Worm (Caenorhabditis elegans) whole organism, late embryonic: Measurements from ENCODE around the gene hlh-4.

Source experiments
- C08G9.2 ChIP-seq: sonication (generic microtip); optimal IDR thresholded peaks from 2 replicates; lab custom pipeline; 2016; ENCODE audit warnings: mild to moderate bottlenecking, missing genetic modification characterization, moderate library complexity, missing compliant biosample characterization
- ahr-1 ChIP-seq: sonication (generic microtip); optimal IDR thresholded peaks from 2 replicates; lab custom pipeline; 2016; ENCODE audit warnings: missing genetic modification characterization, missing compliant biosample characterization
- ama-1 ChIP-seq: fragments of 150-350 bp; optimal IDR thresholded peaks from 2 replicates; lab custom pipeline; 2014
- fax-1 ChIP-seq: sonication (generic microtip); optimal IDR thresholded peaks from 2 replicates; lab custom pipeline; 2016; ENCODE audit warnings: missing genotype, missing genetic modification characterization, missing compliant biosample characterization
- hlh-15 ChIP-seq: sonication (generic microtip); optimal IDR thresholded peaks from 2 replicates; lab custom pipeline; 2016; ENCODE audit warnings: missing genetic modification characterization, missing compliant biosample characterization
- hlh-30 ChIP-seq: sonication (generic microtip); optimal IDR thresholded peaks from 2 replicates; lab custom pipeline; 2017; ENCODE audit warnings: antibody characterized with exemption, missing genetic modification characterization, missing compliant biosample characterization; ENCODE audit not compliant: insufficient read depth
- pat-9 ChIP-seq: fragments of 200-800 bp; sonication (Bioruptor generic); optimal IDR thresholded peaks from 2 replicates; lab custom pipeline; 2018; ENCODE audit warnings: mild to moderate bottlenecking, missing genetic modification characterization, moderate library complexity, missing compliant biosample characterization
- pha-4 ChIP-seq: fragments of 150-350 bp; optimal IDR thresholded peaks from 2 replicates; lab custom pipeline; 2018; ENCODE audit warnings: missing biosample characterization, missing genetic modification reagents, missing genetic modification characterization
- sox-2 ChIP-seq: fragments of 200-800 bp; sonication (Bioruptor generic); IDR thresholded peaks from 2 replicates; pipeline ENCODE4 v1.3.6; 2022; ENCODE audit warnings: missing genetic modification reagents, missing genetic modification characterization, missing compliant biosample characterization
- ttx-3 ChIP-seq: sonication (generic microtip); optimal IDR thresholded peaks from 2 replicates; lab custom pipeline; 2016; ENCODE audit warnings: missing genetic modification reagents, missing genetic modification characterization, missing compliant biosample characterization
- unc-55 ChIP-seq: sonication (generic microtip); optimal IDR thresholded peaks from 2 replicates; lab custom pipeline; 2017; ENCODE audit warnings: missing biosample characterization, missing genetic modification reagents, missing genetic modification characterization
- zip-5 ChIP-seq: sonication (generic microtip); optimal IDR thresholded peaks from 2 replicates; lab custom pipeline; 2016; ENCODE audit warnings: missing genetic modification characterization, missing compliant biosample characterization
- ztf-16 ChIP-seq: sonication (generic microtip); optimal IDR thresholded peaks from 2 replicates; lab custom pipeline; 2017; ENCODE audit warnings: missing genetic modification characterization, missing compliant biosample characterization

DNA sequence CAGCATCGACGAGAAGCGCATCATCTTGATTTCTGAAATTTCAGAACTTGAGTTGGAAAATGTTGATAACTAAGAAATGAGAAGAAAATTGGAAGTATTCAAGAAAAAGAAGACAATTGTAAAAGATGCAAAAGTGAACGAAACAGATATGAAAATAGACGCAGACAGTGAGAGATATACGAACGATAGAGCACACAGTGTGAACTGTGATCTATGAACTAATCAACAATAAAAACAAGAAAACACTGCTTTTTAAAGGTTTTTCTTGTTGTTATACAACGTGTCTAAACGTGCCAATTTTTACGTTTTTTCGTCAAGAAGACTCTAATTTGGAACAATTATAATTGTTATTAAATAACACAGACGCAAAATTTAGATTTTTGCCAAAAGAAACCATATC, 14.0 kb upstream of the hlh-4 start, which contains the start of gene ech-6:
- TF ChIP-seq ttx-3 (tag; lab: Kevin White, UChicago) (no peak), pha-4 (tag; lab: Kevin White, UChicago) (no peak), C08G9.2 (tag; lab: Kevin White, UChicago) (no peak), hlh-30 (no peak), zip-5 (no peak), pat-9 (tag; lab: Kevin White, UChicago) (no peak), ahr-1 (tag; lab: Kevin White, UChicago) (no peak), unc-55 (GFP tag; lab: Kevin White, UChicago) (no peak), sox-2 (GFP tag; lab: Robert Waterston, UW) (no peak), fax-1 (tag; lab: Kevin White, UChicago) (no peak), ama-1 (lab: Kevin White, UChicago) (no peak), ztf-16 (tag; lab: Kevin White, UChicago) (no peak), hlh-15 (tag; lab: Kevin White, UChicago) (no peak)
